Fruit fly (Drosophila melanogaster) whole organism, embryonic: ENCODE data around the gene Desat1.

Source experiments
- Atf-2 ChIP-seq: fragments of 200-800 bp; sonication (Bioruptor generic); optimal IDR thresholded peaks from 2 replicates; lab custom pipeline; 2016; ENCODE audit warnings: missing biosample characterization, missing genetic modification characterization
- BEAF-32 ChIP-seq: fragments of 200-800 bp; sonication (Bioruptor generic); optimal IDR thresholded peaks from 3 replicates; lab custom pipeline; 2017; ENCODE audit warnings: missing biosample characterization, missing genetic modification characterization, mild to moderate bottlenecking, moderate library complexity, missing genetic modification reagents
- Bgb ChIP-seq: fragments of 200-800 bp; sonication (Bioruptor generic); IDR thresholded peaks from 2 replicates; pipeline ENCODE4 v1.3.6; 2022; ENCODE audit warnings: missing biosample characterization, missing genetic modification characterization; ENCODE audit not compliant: partially characterized antibody
- Blimp-1 ChIP-seq: fragments of 200-800 bp; sonication (Bioruptor generic); optimal IDR thresholded peaks from 3 replicates; lab custom pipeline; 2018; ENCODE audit warnings: missing biosample characterization, missing genetic modification characterization, mild to moderate bottlenecking, moderate library complexity, missing genetic modification reagents
- CG10274 ChIP-seq: fragments of 200-800 bp; sonication (Bioruptor generic); optimal IDR thresholded peaks from 3 replicates; lab custom pipeline; 2017; ENCODE audit warnings: missing biosample characterization, mild to moderate bottlenecking, missing genetic modification characterization
- CG10431 ChIP-seq: fragments of 200-800 bp; sonication (Bioruptor generic); optimal IDR thresholded peaks from 3 replicates; lab custom pipeline; 2018; ENCODE audit warnings: missing biosample characterization, mild to moderate bottlenecking, missing genetic modification characterization
- CG10959 ChIP-seq: fragments of 200-800 bp; sonication (Bioruptor generic); IDR thresholded peaks from 2 replicates; pipeline ENCODE4 v1.3.6; 2022; ENCODE audit warnings: missing biosample characterization, missing genetic modification characterization
- CG10979 ChIP-seq: fragments of 200-800 bp; sonication (Bioruptor generic); optimal IDR thresholded peaks from 2 replicates; lab custom pipeline; 2018; ENCODE audit warnings: missing biosample characterization, mild to moderate bottlenecking, missing genetic modification characterization, moderate library complexity
- CG11456 ChIP-seq: fragments of 200-800 bp; sonication (Bioruptor generic); IDR thresholded peaks from 3 replicates; pipeline ENCODE4 v1.3.6; 2022; ENCODE audit warnings: missing biosample characterization, missing genetic modification characterization
- CG11696 ChIP-seq: fragments of 200-800 bp; sonication (Bioruptor generic); IDR thresholded peaks from 2 replicates; pipeline ENCODE4 v1.3.6; 2022; ENCODE audit warnings: missing biosample characterization, missing genetic modification characterization
- CG12071 ChIP-seq: fragments of 200-800 bp; sonication (Bioruptor generic); optimal IDR thresholded peaks from 3 replicates; lab custom pipeline; 2018; ENCODE audit warnings: missing biosample characterization, mild to moderate bottlenecking, missing genetic modification characterization
- CG12769 ChIP-seq: fragments of 200-800 bp; sonication (Bioruptor generic); optimal IDR thresholded peaks from 2 replicates; lab custom pipeline; 2019; ENCODE audit warnings: missing biosample characterization, mild to moderate bottlenecking, missing genetic modification characterization, moderate library complexity
- CG14710 ChIP-seq: fragments of 200-800 bp; sonication (Bioruptor generic); optimal IDR thresholded peaks from 3 replicates; lab custom pipeline; 2019; ENCODE audit warnings: missing biosample characterization, mild to moderate bottlenecking, missing genetic modification characterization, moderate library complexity
- CG15601 ChIP-seq: fragments of 200-800 bp; sonication (Bioruptor generic); optimal IDR thresholded peaks from 3 replicates; lab custom pipeline; 2019; ENCODE audit warnings: missing biosample characterization, mild to moderate bottlenecking, missing genetic modification characterization, moderate library complexity
- CG17802 ChIP-seq: fragments of 200-800 bp; sonication (Bioruptor generic); optimal IDR thresholded peaks from 2 replicates; lab custom pipeline; 2018; ENCODE audit warnings: missing biosample characterization, mild to moderate bottlenecking, missing genetic modification characterization, moderate library complexity
- CG17829 ChIP-seq: fragments of 200-800 bp; optimal IDR thresholded peaks from 2 replicates; lab custom pipeline; 2019; ENCODE audit warnings: missing biosample characterization, mild to moderate bottlenecking, missing genetic modification characterization, moderate library complexity
- CG2120 ChIP-seq: fragments of 200-800 bp; sonication (Bioruptor generic); optimal IDR thresholded peaks from 3 replicates; lab custom pipeline; 2016; ENCODE audit warnings: missing biosample characterization, missing genetic modification characterization
- CG3065 ChIP-seq: fragments of 200-800 bp; sonication (Bioruptor generic); optimal IDR thresholded peaks from 2 replicates; lab custom pipeline; 2016; ENCODE audit warnings: missing biosample characterization, missing genetic modification characterization
- CG7357 ChIP-seq: fragments of 200-800 bp; sonication (Bioruptor generic); IDR thresholded peaks from 3 replicates; pipeline ENCODE4 v1.3.6; 2022; ENCODE audit warnings: missing biosample characterization, missing genetic modification characterization
- CG9215 ChIP-seq: fragments of 200-800 bp; sonication (Bioruptor generic); IDR thresholded peaks from 2 replicates; pipeline ENCODE4 v1.3.6; 2022; ENCODE audit warnings: missing biosample characterization, missing genetic modification characterization
- Dad ChIP-seq: fragments of 200-800 bp; sonication (Bioruptor generic); optimal IDR thresholded peaks from 3 replicates; lab custom pipeline; 2016; ENCODE audit warnings: missing biosample characterization, missing genetic modification characterization
- Doc3 ChIP-seq: fragments of 200-800 bp; sonication (Bioruptor generic); IDR thresholded peaks from 3 replicates; pipeline ENCODE4 v1.3.6; 2022; ENCODE audit warnings: missing biosample characterization, missing genetic modification characterization; ENCODE audit not compliant: partially characterized antibody
- Drgx ChIP-seq: fragments of 200-800 bp; sonication (Bioruptor generic); IDR thresholded peaks from 2 replicates; pipeline ENCODE4 v1.3.6; 2022; ENCODE audit warnings: missing biosample characterization, missing genetic modification characterization
- E2f2 ChIP-seq: fragments of 200-800 bp; sonication (Bioruptor generic); IDR thresholded peaks from 2 replicates; pipeline ENCODE4 v1.3.6; 2022; ENCODE audit warnings: missing biosample characterization, missing genetic modification characterization
- Ets97D ChIP-seq: fragments of 200-800 bp; sonication (Bioruptor generic); optimal IDR thresholded peaks from 3 replicates; lab custom pipeline; 2016; ENCODE audit warnings: missing biosample characterization, missing genetic modification characterization
- Fer1 ChIP-seq: fragments of 200-800 bp; sonication (Bioruptor generic); optimal IDR thresholded peaks from 2 replicates; lab custom pipeline; 2017; ENCODE audit warnings: missing biosample characterization, mild to moderate bottlenecking, missing genetic modification characterization
- HHEX ChIP-seq: fragments of 200-800 bp; sonication (Bioruptor generic); optimal IDR thresholded peaks from 3 replicates; lab custom pipeline; 2017; ENCODE audit warnings: missing biosample characterization, mild to moderate bottlenecking, missing genetic modification characterization, missing genetic modification reagents
- HLH54F ChIP-seq: fragments of 200-800 bp; sonication (Bioruptor generic); optimal IDR thresholded peaks from 3 replicates; lab custom pipeline; 2016; ENCODE audit warnings: missing biosample characterization, missing genetic modification characterization
- Jarid2 ChIP-seq: fragments of 200-800 bp; sonication (Bioruptor generic); optimal IDR thresholded peaks from 3 replicates; lab custom pipeline; 2017; ENCODE audit warnings: mild to moderate bottlenecking, missing biosample characterization, missing genetic modification reagents, missing genetic modification characterization
- Lhr ChIP-seq: fragments of 200-800 bp; sonication (Bioruptor generic); optimal IDR thresholded peaks from 3 replicates; lab custom pipeline; 2017; ENCODE audit warnings: mild to moderate bottlenecking, missing biosample characterization, missing genetic modification reagents, missing genetic modification characterization
- Myb ChIP-seq: fragments of 200-800 bp; sonication (Bioruptor generic); optimal IDR thresholded peaks from 2 replicates; lab custom pipeline; 2016; ENCODE audit warnings: missing biosample characterization, missing genetic modification characterization
- Xrp1 ChIP-seq: fragments of 200-800 bp; sonication (Bioruptor generic); IDR thresholded peaks from 2 replicates; pipeline ENCODE4 v1.3.6; 2022; ENCODE audit warnings: missing biosample characterization, missing genetic modification characterization
- ase ChIP-seq: fragments of 200-800 bp; sonication (Bioruptor generic); IDR thresholded peaks from 3 replicates; pipeline ENCODE4 v1.3.6; 2022; ENCODE audit warnings: missing biosample characterization, missing genetic modification characterization
- btn ChIP-seq: fragments of 200-800 bp; sonication (Bioruptor generic); optimal IDR thresholded peaks from 2 replicates; lab custom pipeline; 2016; ENCODE audit warnings: missing biosample characterization, missing genetic modification characterization
- dm ChIP-seq: fragments of 200-800 bp; sonication (Bioruptor generic); optimal IDR thresholded peaks from 3 replicates; lab custom pipeline; 2016; ENCODE audit warnings: missing biosample characterization, missing genetic modification characterization
- gro ChIP-seq: fragments of 200-800 bp; sonication (Bioruptor generic); optimal IDR thresholded peaks from 2 replicates; lab custom pipeline; 2016; ENCODE audit warnings: missing biosample characterization, missing genetic modification characterization
- hbn ChIP-seq: fragments of 200-800 bp; sonication (Bioruptor generic); IDR thresholded peaks from 2 replicates; pipeline ENCODE4 v1.3.6; 2022; ENCODE audit warnings: missing biosample characterization, missing genetic modification characterization; ENCODE audit not compliant: partially characterized antibody
- her ChIP-seq: fragments of 200-800 bp; sonication (Bioruptor generic); optimal IDR thresholded peaks from 2 replicates; lab custom pipeline; 2016; ENCODE audit warnings: missing biosample characterization, missing genetic modification characterization
- knrl ChIP-seq: fragments of 200-800 bp; sonication (Bioruptor generic); IDR thresholded peaks from 3 replicates; pipeline ENCODE4 v1.3.6; 2022; ENCODE audit warnings: missing biosample characterization, missing genetic modification characterization; ENCODE audit not compliant: partially characterized antibody
- nau ChIP-seq: fragments of 200-800 bp; sonication (Bioruptor generic); optimal IDR thresholded peaks from 3 replicates; lab custom pipeline; 2017; ENCODE audit warnings: missing biosample characterization, mild to moderate bottlenecking, missing genetic modification characterization, missing genetic modification reagents
- oc ChIP-seq: fragments of 200-800 bp; sonication (Bioruptor generic); optimal IDR thresholded peaks from 2 replicates; lab custom pipeline; 2018; ENCODE audit warnings: missing biosample characterization, mild to moderate bottlenecking, missing genetic modification characterization, moderate library complexity
- pnt ChIP-seq: fragments of 200-800 bp; sonication (Bioruptor generic); optimal IDR thresholded peaks from 3 replicates; lab custom pipeline; 2016; ENCODE audit warnings: missing biosample characterization, missing genetic modification characterization
- psq ChIP-seq: fragments of 200-800 bp; sonication (Bioruptor generic); optimal IDR thresholded peaks from 2 replicates; lab custom pipeline; 2017; ENCODE audit warnings: missing biosample characterization, missing genetic modification characterization
- sens ChIP-seq: fragments of 200-800 bp; sonication (Bioruptor generic); peaks from one replicate; lab custom pipeline; 2016; ENCODE audit warnings: missing biosample characterization, missing genetic modification characterization
- stwl ChIP-seq: fragments of 200-800 bp; sonication (Bioruptor generic); optimal IDR thresholded peaks from 3 replicates; lab custom pipeline; 2018; ENCODE audit warnings: missing biosample characterization, mild to moderate bottlenecking, missing genetic modification characterization, moderate library complexity
- tio ChIP-seq: fragments of 200-800 bp; sonication (Bioruptor generic); optimal IDR thresholded peaks from 2 replicates; lab custom pipeline; 2017; ENCODE audit warnings: missing biosample characterization, missing genetic modification characterization, inconsistent platforms
- trem ChIP-seq: fragments of 200-800 bp; optimal IDR thresholded peaks from 3 replicates; lab custom pipeline; 2019; ENCODE audit warnings: missing biosample characterization, mild to moderate bottlenecking, missing genetic modification characterization, moderate library complexity
- unpg ChIP-seq: fragments of 200-800 bp; sonication (Bioruptor generic); optimal IDR thresholded peaks from 3 replicates; lab custom pipeline; 2018; ENCODE audit warnings: missing biosample characterization, mild to moderate bottlenecking, missing genetic modification characterization, moderate library complexity
- vnd ChIP-seq: fragments of 200-800 bp; sonication (Bioruptor generic); IDR thresholded peaks from 3 replicates; pipeline ENCODE4 v1.3.6; 2022; ENCODE audit warnings: missing biosample characterization, missing genetic modification characterization; ENCODE audit not compliant: partially characterized antibody
- zen2 ChIP-seq: fragments of 200-800 bp; sonication (Bioruptor generic); IDR thresholded peaks from 3 replicates; pipeline ENCODE4 v1.3.6; 2022; ENCODE audit warnings: missing biosample characterization, missing genetic modification characterization; ENCODE audit not compliant: partially characterized antibody

The Desat1 gene

dm6 chr3R:12456370-12456940 is 17.1 kb downstream of the Desat1 start, which contains the start of gene trus (continued):
- TF ChIP-seq Lhr (no peak), CG10431 (GFP tag; lab: Kevin White, UChicago) (no peak), nau (GFP tag; lab: Kevin White, UChicago) (no peak), unpg (GFP tag; lab: Kevin White, UChicago) (no peak), E2f2 (peak; percentile 91), stwl (tag; lab: Kevin White, UChicago) (peak; percentile 74), HLH54F (GFP tag; lab: Kevin White, UChicago) (no peak), CG10979 (tag; lab: Kevin White, UChicago) (no peak), CG15601 (tag; lab: Kevin White, UChicago) (peak; percentile 89), Myb (GFP tag; lab: Kevin White, UChicago) (peak; percentile 44), CG9215 (GFP tag; lab: Robert Waterston, UW) (no peak), vnd (GFP tag; lab: Robert Waterston, UW) (peak; percentile 76), CG11456 (GFP tag; lab: Robert Waterston, UW) (no peak), gro (no peak), CG10959 (GFP tag; lab: Robert Waterston, UW) (no peak), btn (GFP tag; lab: Kevin White, UChicago) (no peak), CG3065 (GFP tag; lab: Kevin White, UChicago) (no peak), CG2120 (peak; percentile 4), her (GFP tag; lab: Kevin White, UChicago) (no peak), knrl (peak; percentile 77; the same call in 2 of the 3 replicates), CG12071 (GFP tag; lab: Kevin White, UChicago) (no peak), oc (no peak), Doc3 (GFP tag; lab: Robert Waterston, UW) (peak; percentile 88), Fer1 (GFP tag; lab: Kevin White, UChicago) (peak; percentile 13), Dad (GFP tag; lab: Kevin White, UChicago) (no peak), ase (GFP tag; lab: Robert Waterston, UW) (no peak), trem (peak; percentile 39), CG17829 (peak; percentile 4), BEAF-32 (peak; percentile 83), CG14710 (tag; lab: Kevin White, UChicago) (peak; percentile 32), dm (GFP tag; lab: Kevin White, UChicago) (peak; percentile 11), pnt (GFP tag; lab: Kevin White, UChicago) (no peak), CG17802 (no peak), Drgx (no peak), zen2 (peak; percentile 85), sens (GFP tag; lab: Kevin White, UChicago) (no peak), HHEX (GFP tag; lab: Kevin White, UChicago) (no peak), Blimp-1 (no peak), CG11696 (no peak), Ets97D (peak; percentile 4), Bgb (GFP tag; lab: Robert Waterston, UW) (peak; percentile 89), tio (no peak), CG7357 (GFP tag; lab: Robert Waterston, UW) (no peak), Atf-2 (GFP tag; lab: Kevin White, UChicago) (no peak), CG12769 (tag; lab: Kevin White, UChicago) (no peak), Xrp1 (no peak), psq (GFP tag; lab: Kevin White, UChicago) (no peak), CG10274 (GFP tag; lab: Kevin White, UChicago) (no peak), Jarid2 (GFP tag; lab: Kevin White, UChicago) (no peak), hbn (GFP tag; lab: Robert Waterston, UW) (peak; percentile 91)
